Fruit fly (Drosophila melanogaster): Measurements from ENCODE around the gene Acp29AB.

DNA sequence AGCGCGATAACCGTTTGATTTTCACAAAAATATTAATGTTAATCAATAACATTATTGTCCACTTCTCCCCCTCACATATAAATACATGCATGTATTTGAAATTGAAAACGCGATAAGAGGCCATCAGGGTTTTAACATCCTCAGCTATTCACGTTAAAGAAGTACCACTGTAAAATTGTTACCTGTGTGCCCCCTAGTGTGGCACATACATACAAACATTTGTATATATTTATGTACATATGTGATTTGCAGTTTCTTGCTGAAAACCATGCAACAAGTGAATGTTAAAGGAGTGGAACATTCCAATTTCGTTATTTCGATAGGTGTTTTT is 30.1 kb downstream of the Acp29AB start:
- TF ChIP-seq CG8478 (optimal IDR thresholded peaks at IDR 0.05): no peak
- TF ChIP-seq CTCF (optimal IDR thresholded peaks at IDR 0.05): no peak
